Worm (Caenorhabditis elegans): Measurements from ENCODE around the gene W03G11.3.

DNA sequence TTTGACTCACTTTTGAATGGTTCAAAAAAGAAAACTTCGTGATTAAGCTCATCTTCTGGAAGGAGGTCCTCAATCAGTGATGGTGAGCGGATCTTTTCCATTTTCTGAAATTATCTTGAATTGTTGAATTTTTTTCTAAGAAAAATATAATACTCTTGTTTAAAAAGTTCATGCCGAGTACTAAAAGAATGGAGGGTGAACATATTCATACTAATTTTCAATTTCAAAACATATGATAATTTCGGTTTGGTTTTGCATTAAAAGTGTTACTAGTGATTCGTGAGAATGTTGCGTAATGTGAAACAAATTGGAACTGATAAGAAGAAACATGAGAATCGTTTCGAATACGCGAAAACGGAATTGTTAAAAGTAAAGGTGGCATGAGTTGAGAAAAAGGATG, 37.4 kb upstream of the W03G11.3 start, which contains the start of gene lyst-1:
- TF ChIP-seq nhr-28 (tag; optimal IDR thresholded peaks at IDR 0.05), result no peak
- TF ChIP-seq nhr-76 (tag; optimal IDR thresholded peaks at IDR 0.05), result no peak
- TF ChIP-seq ceh-9 (tag; optimal IDR thresholded peaks at IDR 0.05), result no peak
- TF ChIP-seq R02D3.7 (tag; optimal IDR thresholded peaks at IDR 0.05), result no peak
